Worm (Caenorhabditis elegans) whole organism, L3 larva: ENCODE results near the gene C53B7.6.

ENCODE experiments used
- R02D3.7 ChIP-seq: fragments of 150-350 bp; optimal IDR thresholded peaks from 2 replicates; lab custom pipeline; 2014; ENCODE audit warnings: missing biosample characterization, missing genetic modification characterization
- ZK546.5 ChIP-seq: sonication (generic microtip); optimal IDR thresholded peaks from 2 replicates; lab custom pipeline; 2017; ENCODE audit warnings: missing biosample characterization, missing genetic modification characterization
- aly-2 ChIP-seq: fragments of 150-350 bp; optimal IDR thresholded peaks from 2 replicates; lab custom pipeline; 2014; ENCODE audit warnings: missing biosample characterization, missing genetic modification characterization
- ama-1 ChIP-seq: fragments of 150-350 bp; optimal IDR thresholded peaks from 2 replicates; lab custom pipeline; 2018
- ceh-16 ChIP-seq: sonication (generic microtip); optimal IDR thresholded peaks from 2 replicates; lab custom pipeline; 2017; ENCODE audit warnings: missing biosample characterization, missing genetic modification characterization
- ceh-28 ChIP-seq: fragments of 150-350 bp; optimal IDR thresholded peaks from 2 replicates; lab custom pipeline; 2014; ENCODE audit warnings: missing biosample characterization, missing genetic modification reagents, missing genetic modification characterization
- ceh-82 ChIP-seq: fragments of 150-350 bp; optimal IDR thresholded peaks from 2 replicates; lab custom pipeline; 2014; ENCODE audit warnings: missing biosample characterization, missing genetic modification characterization
- ceh-9 ChIP-seq: sonication (generic microtip); optimal IDR thresholded peaks from 2 replicates; lab custom pipeline; 2018; ENCODE audit warnings: missing biosample characterization, missing genetic modification characterization
- daf-12 ChIP-seq: fragments of 150-350 bp; optimal IDR thresholded peaks from 2 replicates; lab custom pipeline; 2014; ENCODE audit warnings: missing biosample characterization, missing genetic modification reagents, missing genetic modification characterization
- egl-27 ChIP-seq: sonication (generic microtip); optimal IDR thresholded peaks from 4 replicates; lab custom pipeline; 2017; ENCODE audit warnings: missing biosample characterization, missing genetic modification reagents, missing genetic modification characterization
- elt-1 ChIP-seq: fragments of 150-350 bp; optimal IDR thresholded peaks from 2 replicates; lab custom pipeline; 2014; ENCODE audit warnings: missing biosample characterization, missing genetic modification characterization
- elt-2 ChIP-seq: sonication (generic microtip); optimal IDR thresholded peaks from 2 replicates; lab custom pipeline; 2016; ENCODE audit warnings: missing genetic modification reagents, mild to moderate bottlenecking, missing genetic modification characterization, missing compliant biosample characterization
- elt-3 ChIP-seq, 3 experiments: fragments of 150-350 bp in 1 of 3; sonication (generic microtip) in 2 of 3; optimal IDR thresholded peaks; 2 replicates in 2 of 3; 4 replicates in 1 of 3; lab custom pipeline; 2014 to 2017; ENCODE audit warnings: missing biosample characterization in 3 of 3, missing genetic modification characterization in 3 of 3
- fkh-10 ChIP-seq: sonication (generic microtip); optimal IDR thresholded peaks from 2 replicates; lab custom pipeline; 2017; ENCODE audit warnings: missing biosample characterization, missing genetic modification reagents, missing genetic modification characterization
- fkh-2 ChIP-seq: fragments of 150-350 bp; optimal IDR thresholded peaks from 2 replicates; lab custom pipeline; 2014; ENCODE audit warnings: missing biosample characterization, missing genetic modification reagents, missing genetic modification characterization
- jun-1 ChIP-seq: fragments of 150-350 bp; optimal IDR thresholded peaks from 2 replicates; lab custom pipeline; 2014; ENCODE audit warnings: missing biosample characterization, missing genetic modification reagents, missing genetic modification characterization
- lin-15B ChIP-seq: fragments of 150-350 bp; optimal IDR thresholded peaks from 2 replicates; lab custom pipeline; 2014; ENCODE audit warnings: missing biosample characterization, missing genetic modification characterization
- lsy-12 ChIP-seq: sonication (generic microtip); optimal IDR thresholded peaks from 2 replicates; lab custom pipeline; 2016; ENCODE audit warnings: mild to moderate bottlenecking, missing genetic modification characterization, missing compliant biosample characterization
- mdl-1 ChIP-seq: fragments of 150-350 bp; optimal IDR thresholded peaks from 2 replicates; lab custom pipeline; 2014; ENCODE audit warnings: missing biosample characterization, missing genetic modification characterization
- mml-1 ChIP-seq: fragments of 150-350 bp; sonication (generic microtip); optimal IDR thresholded peaks from 3 replicates; lab custom pipeline; 2014; ENCODE audit warnings: missing biosample characterization, missing genetic modification characterization
- nhr-11 ChIP-seq: fragments of 150-350 bp; optimal IDR thresholded peaks from 2 replicates; lab custom pipeline; 2014; ENCODE audit warnings: missing biosample characterization, missing genetic modification characterization
- nhr-12 ChIP-seq: fragments of 150-350 bp; optimal IDR thresholded peaks from 2 replicates; lab custom pipeline; 2014; ENCODE audit warnings: missing biosample characterization, missing genetic modification characterization
- nhr-23 ChIP-seq: fragments of 150-350 bp; optimal IDR thresholded peaks from 2 replicates; lab custom pipeline; 2014; ENCODE audit warnings: missing biosample characterization, missing genetic modification reagents, missing genetic modification characterization
- nhr-25 ChIP-seq: sonication (generic microtip); optimal IDR thresholded peaks from 2 replicates; lab custom pipeline; 2017; ENCODE audit warnings: missing biosample characterization, missing genetic modification characterization
- nhr-67 ChIP-seq: fragments of 150-350 bp; optimal IDR thresholded peaks from 2 replicates; lab custom pipeline; 2014; ENCODE audit warnings: missing biosample characterization, missing genetic modification characterization
- nhr-76 ChIP-seq: fragments of 150-350 bp; sonication (generic microtip); optimal IDR thresholded peaks from 5 replicates; lab custom pipeline; 2014; ENCODE audit warnings: missing biosample characterization, missing genetic modification characterization
- nhr-77 ChIP-seq: fragments of 150-350 bp; optimal IDR thresholded peaks from 2 replicates; lab custom pipeline; 2014; ENCODE audit warnings: missing biosample characterization, missing genetic modification characterization
- pha-4 ChIP-seq: fragments of 150-350 bp; optimal IDR thresholded peaks from 2 replicates; lab custom pipeline; 2014; ENCODE audit warnings: missing biosample characterization, missing genetic modification reagents, missing genetic modification characterization
- pqm-1 ChIP-seq: fragments of 150-350 bp; optimal IDR thresholded peaks from 2 replicates; lab custom pipeline; 2017; ENCODE audit warnings: missing biosample characterization, missing genetic modification characterization, inconsistent platforms
- sea-2 ChIP-seq: fragments of 150-350 bp; sonication (generic microtip); optimal IDR thresholded peaks from 4 replicates; lab custom pipeline; 2014; ENCODE audit warnings: missing biosample characterization, missing genetic modification reagents, missing genetic modification characterization
- skn-1 ChIP-seq: fragments of 150-350 bp; optimal IDR thresholded peaks from 2 replicates; lab custom pipeline; 2014; ENCODE audit warnings: missing biosample characterization, missing genetic modification characterization
- snpc-4 ChIP-seq: fragments of 150-350 bp; optimal IDR thresholded peaks from 2 replicates; lab custom pipeline; 2014; ENCODE audit warnings: missing biosample characterization, missing genetic modification characterization
- unc-39 ChIP-seq: sonication (generic microtip); optimal IDR thresholded peaks from 4 replicates; lab custom pipeline; 2017; ENCODE audit warnings: missing biosample characterization, missing genetic modification characterization
- unc-62 ChIP-seq: fragments of 150-350 bp; sonication (generic microtip); optimal IDR thresholded peaks from 4 replicates; lab custom pipeline; 2014; ENCODE audit warnings: missing biosample characterization, missing genetic modification reagents, missing genetic modification characterization
- zag-1 ChIP-seq: fragments of 150-350 bp; optimal IDR thresholded peaks from 2 replicates; lab custom pipeline; 2014; ENCODE audit warnings: missing biosample characterization, missing genetic modification characterization
- ztf-11 ChIP-seq: fragments of 150-350 bp; optimal IDR thresholded peaks from 2 replicates; lab custom pipeline; 2014; ENCODE audit warnings: missing biosample characterization, missing genetic modification characterization
- ztf-4 ChIP-seq: fragments of 150-350 bp; optimal IDR thresholded peaks from 2 replicates; lab custom pipeline; 2014; ENCODE audit warnings: missing biosample characterization, missing genetic modification characterization

C53B7.6 gene

ce11 chrX:6866900-6867299, 1.7 kb downstream of the C53B7.6 start:
- TF ChIP-seq nhr-77 (tag; lab: Kevin White, UChicago), result no peak
- no peak for TF ChIP-seq unc-39

ce11 chrX:6865839-6866238, 2.7 kb downstream of the C53B7.6 start, which contains the start of gene odr-10:
TSS of gene odr-10 (minus strand) at chrX:6865939.
- TF ChIP-seq pqm-1 (no peak), jun-1 (tag; lab: Kevin White, UChicago) (no peak), nhr-25 (tag; lab: Kevin White, UChicago) (no peak), nhr-77 (tag; lab: Kevin White, UChicago) (no peak), R02D3.7 (tag; lab: Kevin White, UChicago) (no peak), ama-1 (lab: Kevin White, UChicago) (no peak), lin-15B (tag; lab: Kevin White, UChicago) (no peak), fkh-10 (GFP tag; lab: Kevin White, UChicago) (no peak), nhr-67 (tag; lab: Kevin White, UChicago) (no peak), elt-2 (no peak), nhr-11 (tag; lab: Kevin White, UChicago) (no peak), fkh-2 (tag; lab: Kevin White, UChicago) (no peak), mml-1 (no peak), ceh-9 (tag; lab: Kevin White, UChicago) (no peak), unc-62 (no peak)

ce11 chrX:6863032-6863431, 5.5 kb downstream of the C53B7.6 start, which contains the start of gene nep-4:
TSS of gene nep-4 (minus strand) at chrX:6863424.
- no peak for TF ChIP-seq mdl-1 (tag; lab: Kevin White, UChicago)
- no peak for TF ChIP-seq mml-1
- TF ChIP-seq snpc-4 (tag; lab: Kevin White, UChicago), result no peak
- no peak for TF ChIP-seq ceh-9 (tag; lab: Kevin White, UChicago)
- no peak for TF ChIP-seq lsy-12 (tag; lab: Kevin White, UChicago)
- TF ChIP-seq aly-2 (tag; lab: Kevin White, UChicago), result no peak
- TF ChIP-seq ceh-16, result no peak
- TF ChIP-seq nhr-23 (tag; lab: Kevin White, UChicago), result no peak
- TF ChIP-seq nhr-76 (tag; lab: Kevin White, UChicago), result no peak
- no peak for TF ChIP-seq unc-62
- no peak for TF ChIP-seq nhr-12 (tag; lab: Kevin White, UChicago)

DNA sequence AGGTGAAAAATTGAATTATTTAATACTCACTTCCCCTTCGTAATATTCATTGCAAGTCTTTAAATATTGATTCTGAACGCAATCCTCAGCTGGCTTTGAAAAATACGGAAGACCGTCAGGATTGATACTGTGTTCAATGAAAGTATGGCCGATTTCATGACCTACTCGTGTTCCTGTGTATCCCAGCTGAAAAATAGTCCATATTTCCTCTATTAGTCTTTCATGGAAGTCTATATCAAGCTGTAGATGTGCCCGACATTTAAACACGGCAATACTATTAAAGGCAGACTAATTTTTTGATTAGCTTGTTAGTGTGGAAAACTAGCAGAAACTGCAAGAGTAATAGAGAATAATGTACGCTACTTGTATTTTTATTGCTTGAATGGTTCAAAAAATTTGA, 7.0 kb downstream of the C53B7.6 start:
- TF ChIP-seq ama-1 (lab: Kevin White, UChicago) (no peak), nhr-11 (tag; lab: Kevin White, UChicago) (no peak), ztf-11 (tag; lab: Kevin White, UChicago) (no peak), ceh-9 (tag; lab: Kevin White, UChicago) (no peak), egl-27 (tag; lab: Kevin White, UChicago) (no peak), nhr-25 (tag; lab: Kevin White, UChicago) (no peak), aly-2 (tag; lab: Kevin White, UChicago) (no peak), sea-2 (GFP tag; lab: Kevin White, UChicago) (no peak), snpc-4 (tag; lab: Kevin White, UChicago) (no peak), nhr-76 (tag; lab: Kevin White, UChicago) (no peak), jun-1 (tag; lab: Kevin White, UChicago) (no peak), ceh-28 (tag; lab: Kevin White, UChicago) (no peak), pha-4 (tag; lab: Kevin White, UChicago) (no peak), elt-1 (no peak), ceh-82 (tag; lab: Kevin White, UChicago) (no peak)
- TF ChIP-seq, all 47 proteins: peak for 0

DNA sequence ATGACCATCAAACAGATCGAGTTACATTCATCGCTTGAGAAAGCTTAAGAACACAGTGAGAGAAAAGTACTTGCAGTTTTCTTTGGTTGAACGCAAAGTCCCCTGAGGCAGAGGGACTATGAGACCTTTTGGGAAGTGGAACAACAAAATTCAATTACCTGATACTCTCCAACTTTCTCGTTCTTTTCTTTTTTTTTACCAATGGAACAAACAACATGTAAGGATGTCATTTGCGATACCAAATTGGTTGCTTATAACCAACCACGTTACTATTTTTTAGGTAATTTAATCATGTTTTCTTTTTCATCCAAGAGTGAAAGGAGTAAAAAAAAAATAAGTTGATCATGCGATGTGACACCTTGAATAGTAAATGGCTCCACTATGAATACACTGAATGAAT, 11.8 kb downstream of the C53B7.6 start:
- no peak for TF ChIP-seq elt-3 (tag; optimal IDR thresholded peaks at IDR 0.05; lab: Kevin White, UChicago)
- TF ChIP-seq daf-12 (tag; lab: Kevin White, UChicago), result no peak
- TF ChIP-seq unc-62, result no peak
- TF ChIP-seq snpc-4 (tag; lab: Kevin White, UChicago), result no peak
- no peak for TF ChIP-seq nhr-76 (tag; lab: Kevin White, UChicago)
- TF ChIP-seq ZK546.5 (tag; lab: Kevin White, UChicago), result no peak
- no peak for TF ChIP-seq skn-1
- TF ChIP-seq sea-2 (GFP tag; lab: Kevin White, UChicago), result no peak
- TF ChIP-seq nhr-11 (tag; lab: Kevin White, UChicago), result no peak
- TF ChIP-seq lin-15B (tag; lab: Kevin White, UChicago), result no peak
- no peak for TF ChIP-seq fkh-10 (GFP tag; lab: Kevin White, UChicago)
- no peak for TF ChIP-seq nhr-12 (tag; lab: Kevin White, UChicago)
- no peak for TF ChIP-seq jun-1 (tag; lab: Kevin White, UChicago)
- no peak for TF ChIP-seq mml-1
- TF ChIP-seq zag-1 (tag; lab: Kevin White, UChicago), result no peak
- TF ChIP-seq ceh-28 (tag; lab: Kevin White, UChicago), result no peak
- TF ChIP-seq ztf-4 (tag; lab: Kevin White, UChicago), result no peak
- no peak for TF ChIP-seq nhr-23 (tag; lab: Kevin White, UChicago)
- no peak for TF ChIP-seq ztf-11 (tag; lab: Kevin White, UChicago)
- no peak for TF ChIP-seq egl-27 (tag; lab: Kevin White, UChicago)
